Worm (Caenorhabditis elegans) whole organism, L2 larva: ENCODE data around the gene R05G6.5.
A peak's percentile ranks its signal among the peaks of the same experiment; 100 is the strongest.

Experiments used
- F13H6.1 ChIP-seq: sonication (generic microtip); optimal IDR thresholded peaks from 2 replicates; lab custom pipeline; 2016; ENCODE audit warnings: missing genetic modification characterization, missing compliant biosample characterization
- ama-1 ChIP-seq: fragments of 150-350 bp; optimal IDR thresholded peaks from 2 replicates; lab custom pipeline; 2018; ENCODE audit warnings: inconsistent platforms
- blmp-1 ChIP-seq: sonication (generic microtip); optimal IDR thresholded peaks from 2 replicates; lab custom pipeline; 2017; ENCODE audit warnings: missing genetic modification characterization, mild to moderate bottlenecking, missing compliant biosample characterization, antibody characterized with exemption, moderate library complexity; ENCODE audit not compliant: insufficient read depth
- dmd-4 ChIP-seq: sonication (generic microtip); optimal IDR thresholded peaks from 2 replicates; lab custom pipeline; 2017; ENCODE audit warnings: missing biosample characterization, missing genetic modification characterization
- egl-27 ChIP-seq: sonication (generic microtip); optimal IDR thresholded peaks from 3 replicates; lab custom pipeline; 2017; ENCODE audit warnings: missing biosample characterization, missing genetic modification reagents, missing genetic modification characterization
- mdl-1 ChIP-seq, 2 experiments: fragments of 150-350 bp in 1 of 2; sonication (generic microtip) in 1 of 2; optimal IDR thresholded peaks; 2 replicates each; lab custom pipeline; 2017; ENCODE audit warnings: missing biosample characterization in 2 of 2, missing genetic modification characterization in 2 of 2
- nhr-12 ChIP-seq: fragments of 150-350 bp; optimal IDR thresholded peaks from 2 replicates; lab custom pipeline; 2014; ENCODE audit warnings: missing biosample characterization, missing genetic modification characterization
- nhr-129 ChIP-seq: fragments of 150-350 bp; optimal IDR thresholded peaks from 2 replicates; lab custom pipeline; 2014; ENCODE audit warnings: missing biosample characterization, missing genetic modification characterization
- nhr-25 ChIP-seq: fragments of 150-350 bp; sonication (generic microtip); optimal IDR thresholded peaks from 3 replicates; lab custom pipeline; 2014; ENCODE audit warnings: missing biosample characterization, missing genetic modification characterization
- nhr-77 ChIP-seq: fragments of 150-350 bp; optimal IDR thresholded peaks from 2 replicates; lab custom pipeline; 2014; ENCODE audit warnings: missing biosample characterization, missing genetic modification characterization
- sem-4 ChIP-seq: fragments of 150-350 bp; optimal IDR thresholded peaks from 2 replicates; lab custom pipeline; 2014; ENCODE audit warnings: missing biosample characterization, missing genetic modification reagents, missing genetic modification characterization
- skn-1 ChIP-seq: sonication (generic microtip); optimal IDR thresholded peaks from 2 replicates; lab custom pipeline; 2017; ENCODE audit warnings: missing biosample characterization, missing genetic modification characterization
- ztf-11 ChIP-seq: sonication (generic microtip); optimal IDR thresholded peaks from 2 replicates; lab custom pipeline; 2017; ENCODE audit warnings: missing biosample characterization, missing genetic modification characterization

DNA sequence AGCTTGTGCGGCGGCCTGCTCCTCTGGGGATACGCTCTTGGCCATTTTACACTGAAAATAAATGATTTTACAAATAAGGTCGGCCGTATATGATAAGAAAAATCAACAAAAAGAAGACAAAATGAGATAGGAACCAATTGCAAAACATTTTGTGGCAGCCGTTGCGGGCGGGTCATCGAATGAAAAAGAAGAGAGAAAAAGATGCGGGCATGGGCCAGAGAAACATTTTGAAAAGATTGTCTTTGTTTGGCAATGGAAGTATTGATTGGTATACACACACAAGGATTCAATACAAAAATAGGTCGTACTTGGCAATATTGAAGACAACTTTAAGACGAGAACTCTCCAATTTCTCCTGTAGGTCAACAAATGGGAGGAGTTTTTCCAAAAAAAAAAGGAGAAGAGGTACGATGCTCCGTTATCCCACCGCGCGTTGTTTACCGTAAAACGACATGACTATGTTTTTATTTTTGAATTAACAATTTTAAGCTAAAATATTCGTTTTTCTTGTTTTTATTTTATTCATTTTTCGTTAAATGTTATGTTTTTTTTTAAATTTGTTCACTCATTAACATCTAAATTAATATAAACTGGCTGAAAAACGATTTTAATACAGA is 4.6 kb downstream of the R05G6.5 start, which contains the start of the genes plc-4 and R05G6.4:
- TF ChIP-seq blmp-1 (tag; lab: Kevin White, UChicago) (no peak), nhr-77 (no peak), sem-4 (no peak), egl-27 (tag; lab: Kevin White, UChicago) (no peak), F13H6.1 (peak; percentile 11), skn-1 (no peak), ztf-11 (tag; lab: Kevin White, UChicago) (no peak), mdl-1 (tag; optimal IDR thresholded peaks at IDR 0.05; lab: Kevin White, UChicago) (no peak), ama-1 (lab: Kevin White, UChicago) (no peak), dmd-4 (tag; lab: Kevin White, UChicago) (no peak), nhr-12 (tag; lab: Kevin White, UChicago) (no peak), nhr-129 (peak; percentile 65), nhr-25 (peak; percentile 18)
